Worm (Caenorhabditis elegans) whole organism, mixed stage, embryonic: Measurements from ENCODE around the gene fdgt-2.

Experiments used
- bed-3 ChIP-seq: fragments of 200-800 bp; sonication (Bioruptor generic); optimal IDR thresholded peaks from 3 replicates; lab custom pipeline; 2018; ENCODE audit warnings: mild to moderate bottlenecking, missing genetic modification characterization, moderate library complexity, missing compliant biosample characterization
- ceh-39 ChIP-seq: fragments of 150-350 bp; optimal IDR thresholded peaks from 2 replicates; lab custom pipeline; 2014; ENCODE audit warnings: missing biosample characterization, missing genetic modification characterization
- ceh-43 ChIP-seq: fragments of 200-800 bp; sonication (Bioruptor generic); optimal IDR thresholded peaks from 2 replicates; lab custom pipeline; 2018; ENCODE audit warnings: mild to moderate bottlenecking, missing genetic modification characterization, moderate library complexity, missing compliant biosample characterization
- ceh-83 ChIP-seq: fragments of 200-800 bp; sonication (Bioruptor generic); optimal IDR thresholded peaks from 2 replicates; lab custom pipeline; 2018; ENCODE audit warnings: mild to moderate bottlenecking, missing genetic modification characterization, missing compliant biosample characterization
- ces-1 ChIP-seq: fragments of 150-350 bp; optimal IDR thresholded peaks from 2 replicates; lab custom pipeline; 2014; ENCODE audit warnings: missing biosample characterization, missing genetic modification reagents, missing genetic modification characterization
- cnd-1 ChIP-seq: fragments of 200-800 bp; sonication (Bioruptor generic); optimal IDR thresholded peaks from 2 replicates; lab custom pipeline; 2018; ENCODE audit warnings: mild to moderate bottlenecking, missing genetic modification characterization, missing compliant biosample characterization
- drap-1 ChIP-seq: fragments of 200-800 bp; sonication (Bioruptor generic); optimal IDR thresholded peaks from 3 replicates; lab custom pipeline; 2018; ENCODE audit warnings: mild to moderate bottlenecking, missing genetic modification characterization, missing compliant biosample characterization
- elt-1 ChIP-seq: sonication (generic microtip); optimal IDR thresholded peaks from 2 replicates; lab custom pipeline; 2017; ENCODE audit warnings: missing genetic modification characterization, mild to moderate bottlenecking, missing compliant biosample characterization, antibody characterized with exemption, moderate library complexity, borderline replicate concordance; ENCODE audit not compliant: insufficient read depth
- elt-3 ChIP-seq: fragments of 150-350 bp; optimal IDR thresholded peaks from 2 replicates; lab custom pipeline; 2014; ENCODE audit warnings: missing biosample characterization, missing genetic modification characterization
- flh-1 ChIP-seq: fragments of 200-800 bp; sonication (Bioruptor generic); optimal IDR thresholded peaks from 2 replicates; lab custom pipeline; 2018; ENCODE audit warnings: mild to moderate bottlenecking, missing genetic modification characterization, moderate library complexity, missing compliant biosample characterization
- ham-2 ChIP-seq: fragments of 200-800 bp; sonication (Bioruptor generic); optimal IDR thresholded peaks from 2 replicates; lab custom pipeline; 2018; ENCODE audit warnings: mild to moderate bottlenecking, missing genetic modification characterization, missing compliant biosample characterization
- hlh-1 ChIP-seq: fragments of 150-350 bp; optimal IDR thresholded peaks from 2 replicates; lab custom pipeline; 2014; ENCODE audit warnings: missing biosample characterization, missing genetic modification reagents, missing genetic modification characterization
- lin-13 ChIP-seq: fragments of 150-350 bp; optimal IDR thresholded peaks from 2 replicates; lab custom pipeline; 2014; ENCODE audit warnings: missing biosample characterization, missing genetic modification characterization
- lin-32 ChIP-seq: fragments of 200-800 bp; sonication (Bioruptor generic); optimal IDR thresholded peaks from 2 replicates; lab custom pipeline; 2018; ENCODE audit warnings: mild to moderate bottlenecking, missing genetic modification characterization, missing compliant biosample characterization
- lsy-2 ChIP-seq: fragments of 150-350 bp; optimal IDR thresholded peaks from 2 replicates; lab custom pipeline; 2014; ENCODE audit warnings: missing biosample characterization, missing genetic modification characterization
- mab-5 ChIP-seq: fragments of 150-350 bp; optimal IDR thresholded peaks from 2 replicates; lab custom pipeline; 2014; ENCODE audit warnings: missing biosample characterization, missing genetic modification characterization
- mep-1 ChIP-seq: fragments of 150-350 bp; optimal IDR thresholded peaks from 2 replicates; lab custom pipeline; 2017; ENCODE audit warnings: missing biosample characterization, missing genetic modification reagents, missing genetic modification characterization, inconsistent platforms
- mls-2 ChIP-seq: sonication (generic microtip); optimal IDR thresholded peaks from 2 replicates; lab custom pipeline; 2016; ENCODE audit warnings: mild to moderate bottlenecking, missing genetic modification characterization, moderate library complexity, missing compliant biosample characterization
- nhr-2 ChIP-seq: fragments of 150-350 bp; optimal IDR thresholded peaks from 2 replicates; lab custom pipeline; 2014; ENCODE audit warnings: missing biosample characterization, missing genetic modification characterization
- nhr-237 ChIP-seq: fragments of 150-350 bp; optimal IDR thresholded peaks from 2 replicates; lab custom pipeline; 2014; ENCODE audit warnings: missing biosample characterization, missing genetic modification characterization
- nhr-28 ChIP-seq: fragments of 150-350 bp; optimal IDR thresholded peaks from 2 replicates; lab custom pipeline; 2014; ENCODE audit warnings: missing biosample characterization, missing genetic modification characterization
- pha-4 ChIP-seq: fragments of 150-350 bp; optimal IDR thresholded peaks from 2 replicates; lab custom pipeline; 2018; ENCODE audit warnings: missing biosample characterization, missing genetic modification reagents, missing genetic modification characterization
- sem-2 ChIP-seq: fragments of 200-800 bp; sonication (Bioruptor generic); optimal IDR thresholded peaks from 2 replicates; lab custom pipeline; 2018; ENCODE audit warnings: mild to moderate bottlenecking, missing genetic modification characterization, missing compliant biosample characterization
- sptf-1 ChIP-seq: sonication (generic microtip); optimal IDR thresholded peaks from 2 replicates; lab custom pipeline; 2017; ENCODE audit warnings: mild to moderate bottlenecking, missing genetic modification characterization, moderate library complexity, missing compliant biosample characterization
- tbx-8 ChIP-seq: fragments of 200-800 bp; sonication (Bioruptor generic); optimal IDR thresholded peaks from 2 replicates; lab custom pipeline; 2018; ENCODE audit warnings: mild to moderate bottlenecking, missing genetic modification characterization, moderate library complexity, missing compliant biosample characterization
- unc-120 ChIP-seq: sonication (generic microtip); optimal IDR thresholded peaks from 2 replicates; lab custom pipeline; 2017; ENCODE audit warnings: missing genetic modification characterization, missing compliant biosample characterization; ENCODE audit not compliant: poor library complexity, severe bottlenecking
- unc-39 ChIP-seq: fragments of 150-350 bp; optimal IDR thresholded peaks from 2 replicates; lab custom pipeline; 2014; ENCODE audit warnings: missing biosample characterization, missing genetic modification characterization
- unc-62 ChIP-seq: fragments of 150-350 bp; optimal IDR thresholded peaks from 2 replicates; lab custom pipeline; 2014; ENCODE audit warnings: missing biosample characterization, missing genetic modification reagents, missing genetic modification characterization
- zip-8 ChIP-seq: fragments of 150-350 bp; optimal IDR thresholded peaks from 2 replicates; lab custom pipeline; 2014; ENCODE audit warnings: missing biosample characterization, missing genetic modification characterization
- ztf-11 ChIP-seq: fragments of 150-350 bp; optimal IDR thresholded peaks from 2 replicates; lab custom pipeline; 2014; ENCODE audit warnings: missing biosample characterization, missing genetic modification characterization

fdgt-2 gene

ce11 chrII:8438791-8439287, 21.4 kb downstream of the fdgt-2 start, which contains the start of gene lips-10:
Gene lips-10, plus strand, starts transcription at chrII:8439168.
- TF ChIP-seq ham-2 (peak; percentile 36), ceh-39 (tag; lab: Kevin White, UChicago) (no peak), elt-3 (tag; lab: Kevin White, UChicago) (no peak), unc-62 (no peak)

- TF ChIP-seq zip-8 (tag; lab: Kevin White, UChicago) (peak; percentile 7), cnd-1 (no peak)
Observed at ce11 chrII:8440097-8440496, 22.7 kb downstream of the fdgt-2 start.

ce11 chrII:8440792-8441191, 23.4 kb downstream of the fdgt-2 start:
- TF ChIP-seq nhr-28 (tag; lab: Kevin White, UChicago) (peak; percentile 17), lsy-2 (tag; lab: Kevin White, UChicago) (no peak)

- TF ChIP-seq mls-2 (tag; lab: Kevin White, UChicago) (no peak), ceh-83 (GFP tag; lab: Kevin White, UChicago) (no peak), unc-62 (no peak), elt-1 (no peak), mab-5 (no peak), unc-120 (tag; lab: Kevin White, UChicago) (no peak), nhr-2 (tag; lab: Kevin White, UChicago) (no peak), bed-3 (GFP tag; lab: Kevin White, UChicago) (no peak), ztf-11 (tag; lab: Kevin White, UChicago) (no peak), nhr-237 (tag; lab: Kevin White, UChicago) (no peak), lin-13 (tag; lab: Kevin White, UChicago) (no peak), ceh-43 (GFP tag; lab: Kevin White, UChicago) (no peak)
Observed at ce11 chrII:8441519-8441918, 24.1 kb downstream of the fdgt-2 start.

ce11 chrII:8442176-8442575, 24.8 kb downstream of the fdgt-2 start:
- TF ChIP-seq sptf-1 (tag; lab: Kevin White, UChicago) (no peak), mls-2 (tag; lab: Kevin White, UChicago) (no peak), drap-1 (no peak), lin-13 (tag; lab: Kevin White, UChicago) (peak; percentile 34), pha-4 (tag; lab: Kevin White, UChicago) (no peak), flh-1 (GFP tag; lab: Kevin White, UChicago) (no peak), unc-62 (no peak), unc-120 (tag; lab: Kevin White, UChicago) (peak; percentile 78), ces-1 (GFP tag; lab: Kevin White, UChicago) (peak; percentile 4), ceh-39 (tag; lab: Kevin White, UChicago) (no peak), hlh-1 (tag; lab: Kevin White, UChicago) (peak; percentile 3), unc-39 (tag; lab: Kevin White, UChicago) (no peak), nhr-28 (tag; lab: Kevin White, UChicago) (no peak), cnd-1 (no peak), tbx-8 (no peak), elt-3 (tag; lab: Kevin White, UChicago) (no peak), mep-1 (tag; lab: Kevin White, UChicago) (peak; percentile 73), sem-2 (GFP tag; lab: Kevin White, UChicago) (no peak), lin-32 (peak; percentile 17), ceh-43 (GFP tag; lab: Kevin White, UChicago) (no peak), ham-2 (peak; percentile 33), lsy-2 (tag; lab: Kevin White, UChicago) (peak; percentile 92), nhr-237 (tag; lab: Kevin White, UChicago) (peak; percentile 47), nhr-2 (tag; lab: Kevin White, UChicago) (no peak)
